Worm (Caenorhabditis elegans) whole organism, late embryonic: ENCODE data around the gene ZK757.1.

Experiments used
- C38D4.7 ChIP-seq: fragments of 200-800 bp; sonication (Bioruptor generic); optimal IDR thresholded peaks from 2 replicates; lab custom pipeline; 2018; ENCODE audit warnings: mild to moderate bottlenecking, missing genetic modification characterization, moderate library complexity, missing compliant biosample characterization
- K02D7.2 ChIP-seq: sonication (generic microtip); optimal IDR thresholded peaks from 2 replicates; lab custom pipeline; 2017; ENCODE audit warnings: mild to moderate bottlenecking, missing genetic modification characterization, missing compliant biosample characterization
- T23F11.4 ChIP-seq: fragments of 200-800 bp; sonication (Bioruptor generic); optimal IDR thresholded peaks from 2 replicates; lab custom pipeline; 2018; ENCODE audit warnings: mild to moderate bottlenecking, missing genetic modification characterization, missing compliant biosample characterization
- ahr-1 ChIP-seq: sonication (generic microtip); optimal IDR thresholded peaks from 2 replicates; lab custom pipeline; 2016; ENCODE audit warnings: missing genetic modification characterization, missing compliant biosample characterization
- ceh-14 ChIP-seq: sonication (generic microtip); optimal IDR thresholded peaks from 2 replicates; lab custom pipeline; 2016; ENCODE audit warnings: missing genotype, missing genetic modification characterization, missing compliant biosample characterization
- ceh-22 ChIP-seq: sonication (generic microtip); optimal IDR thresholded peaks from 2 replicates; lab custom pipeline; 2017; ENCODE audit warnings: missing biosample characterization, missing genetic modification characterization
- ceh-30 ChIP-seq: fragments of 150-350 bp; optimal IDR thresholded peaks from 2 replicates; lab custom pipeline; 2014; ENCODE audit warnings: missing biosample characterization, missing genetic modification characterization
- ceh-34 ChIP-seq: sonication (generic microtip); optimal IDR thresholded peaks from 2 replicates; lab custom pipeline; 2016; ENCODE audit warnings: mild to moderate bottlenecking, missing genetic modification characterization, missing compliant biosample characterization
- ceh-48 ChIP-seq: sonication (generic microtip); optimal IDR thresholded peaks from 2 replicates; lab custom pipeline; 2016; ENCODE audit warnings: missing genetic modification characterization, inconsistent platforms, missing compliant biosample characterization
- ceh-6 ChIP-seq: fragments of 200-800 bp; sonication (Bioruptor generic); optimal IDR thresholded peaks from 2 replicates; lab custom pipeline; 2018; ENCODE audit warnings: mild to moderate bottlenecking, missing genetic modification characterization, missing compliant biosample characterization
- ceh-9 ChIP-seq: sonication (generic microtip); optimal IDR thresholded peaks from 2 replicates; lab custom pipeline; 2016; ENCODE audit warnings: mild to moderate bottlenecking, missing genetic modification characterization, inconsistent platforms, missing compliant biosample characterization
- dmd-4 ChIP-seq: sonication (generic microtip); optimal IDR thresholded peaks from 2 replicates; lab custom pipeline; 2016; ENCODE audit warnings: borderline replicate concordance, missing genetic modification characterization, missing compliant biosample characterization
- elt-2 ChIP-seq: sonication (generic microtip); optimal IDR thresholded peaks from 2 replicates; lab custom pipeline; 2016; ENCODE audit warnings: missing genetic modification reagents, missing genetic modification characterization, missing compliant biosample characterization
- elt-4 ChIP-seq: sonication (generic microtip); optimal IDR thresholded peaks from 2 replicates; lab custom pipeline; 2016; ENCODE audit warnings: missing genetic modification characterization, missing compliant biosample characterization
- ets-4 ChIP-seq: sonication (generic microtip); optimal IDR thresholded peaks from 2 replicates; lab custom pipeline; 2016; ENCODE audit warnings: missing genetic modification characterization, missing compliant biosample characterization
- fax-1 ChIP-seq: sonication (generic microtip); optimal IDR thresholded peaks from 2 replicates; lab custom pipeline; 2016; ENCODE audit warnings: missing genotype, missing genetic modification characterization, missing compliant biosample characterization
- fkh-10 ChIP-seq: fragments of 150-350 bp; optimal IDR thresholded peaks from 2 replicates; lab custom pipeline; 2014; ENCODE audit warnings: missing biosample characterization, missing genetic modification reagents, missing genetic modification characterization
- gmeb-2 ChIP-seq: sonication (generic microtip); optimal IDR thresholded peaks from 2 replicates; lab custom pipeline; 2016; ENCODE audit warnings: missing genetic modification characterization, inconsistent platforms, missing compliant biosample characterization
- hlh-8 ChIP-seq: sonication (generic microtip); optimal IDR thresholded peaks from 2 replicates; lab custom pipeline; 2016; ENCODE audit warnings: missing genotype, missing genetic modification characterization, missing compliant biosample characterization
- lin-11 ChIP-seq: fragments of 200-800 bp; sonication (Bioruptor generic); optimal IDR thresholded peaks from 2 replicates; lab custom pipeline; 2018; ENCODE audit warnings: mild to moderate bottlenecking, missing genetic modification characterization, missing compliant biosample characterization
- mec-3 ChIP-seq: sonication (generic microtip); optimal IDR thresholded peaks from 2 replicates; lab custom pipeline; 2016; ENCODE audit warnings: borderline replicate concordance, missing genetic modification characterization, missing compliant biosample characterization
- nfya-1 ChIP-seq: sonication (generic microtip); optimal IDR thresholded peaks from 2 replicates; lab custom pipeline; 2017; ENCODE audit warnings: missing genetic modification characterization, mild to moderate bottlenecking, missing compliant biosample characterization, antibody characterized with exemption, moderate library complexity
- pag-3 ChIP-seq: sonication (generic microtip); optimal IDR thresholded peaks from 2 replicates; lab custom pipeline; 2016; ENCODE audit warnings: missing compliant biosample characterization, missing genetic modification characterization, borderline replicate concordance
- pat-9 ChIP-seq: fragments of 200-800 bp; sonication (Bioruptor generic); optimal IDR thresholded peaks from 2 replicates; lab custom pipeline; 2018; ENCODE audit warnings: mild to moderate bottlenecking, missing genetic modification characterization, moderate library complexity, missing compliant biosample characterization
- pax-1 ChIP-seq: fragments of 150-350 bp; optimal IDR thresholded peaks from 2 replicates; lab custom pipeline; 2014; ENCODE audit warnings: missing biosample characterization, missing genetic modification characterization
- pha-2 ChIP-seq: sonication (generic microtip); optimal IDR thresholded peaks from 2 replicates; lab custom pipeline; 2017; ENCODE audit warnings: mild to moderate bottlenecking, missing genetic modification characterization, missing compliant biosample characterization
- pqm-1 ChIP-seq: sonication (generic microtip); optimal IDR thresholded peaks from 2 replicates; lab custom pipeline; 2016; ENCODE audit warnings: missing genetic modification characterization, missing compliant biosample characterization
- ref-2 ChIP-seq: sonication (generic microtip); optimal IDR thresholded peaks from 2 replicates; lab custom pipeline; 2016; ENCODE audit warnings: missing genetic modification characterization, missing compliant biosample characterization
- sox-2 ChIP-seq: fragments of 200-800 bp; sonication (Bioruptor generic); IDR thresholded peaks from 2 replicates; pipeline ENCODE4 v1.3.6; 2022; ENCODE audit warnings: missing genetic modification reagents, missing genetic modification characterization, missing compliant biosample characterization
- sox-4 ChIP-seq: sonication (generic microtip); optimal IDR thresholded peaks from 2 replicates; lab custom pipeline; 2017; ENCODE audit warnings: mild to moderate bottlenecking, missing genetic modification characterization, inconsistent platforms, missing compliant biosample characterization
- tbx-2 ChIP-seq: sonication (generic microtip); optimal IDR thresholded peaks from 2 replicates; lab custom pipeline; 2016; ENCODE audit warnings: missing genetic modification characterization, missing compliant biosample characterization
- unc-3 ChIP-seq, 2 experiments: fragments of 200-800 bp in 1 of 2; sonication (Bioruptor generic) in 1 of 2; sonication (generic microtip) in 1 of 2; conservative IDR thresholded peaks in 1 of 2; optimal IDR thresholded peaks in 1 of 2; 2 replicates each; pipeline versions ENCODE4 v1.3.6 to Lab custom; 2016 to 2022; ENCODE audit warnings: missing compliant biosample characterization in 2 of 2, missing genetic modification characterization in 2 of 2, missing genetic modification reagents in 1 of 2
- zip-5 ChIP-seq: sonication (generic microtip); optimal IDR thresholded peaks from 2 replicates; lab custom pipeline; 2016; ENCODE audit warnings: missing genetic modification characterization, missing compliant biosample characterization

Gene ZK757.1

DNA sequence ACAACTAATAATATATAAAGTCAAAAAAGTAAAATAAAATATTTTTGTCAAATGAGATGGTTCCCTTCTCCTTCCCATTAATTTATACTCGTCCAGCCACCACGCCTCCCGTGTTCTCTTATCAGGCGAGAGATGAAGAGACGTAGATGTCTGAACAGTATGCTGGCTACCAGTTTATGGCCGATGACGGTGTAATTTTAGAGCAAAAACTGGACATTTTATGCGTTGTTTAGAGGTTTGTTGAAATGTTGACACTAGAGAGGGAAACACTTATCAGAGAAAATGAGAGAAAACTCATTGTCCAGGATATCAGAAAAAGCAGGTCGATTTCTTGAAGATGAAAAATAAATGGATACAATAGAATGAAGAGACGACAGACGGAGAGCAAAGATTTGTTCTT, 13.8 kb downstream of the ZK757.1 start:
- no peak for TF ChIP-seq ceh-34 (tag; lab: Kevin White, UChicago)
- TF ChIP-seq sox-2 (GFP tag; lab: Robert Waterston, UW) = no peak
- no peak for TF ChIP-seq nfya-1 (tag; lab: Kevin White, UChicago)
- TF ChIP-seq elt-2 (tag; lab: Kevin White, UChicago) = peak; percentile 58
- TF ChIP-seq ceh-22 (tag; lab: Kevin White, UChicago) = no peak
- no peak for TF ChIP-seq unc-3 (GFP tag; conservative IDR thresholded peaks at IDR 0.05; lab: Robert Waterston, UW)
- TF ChIP-seq unc-3 (tag; optimal IDR thresholded peaks at IDR 0.05; lab: Kevin White, UChicago) = no peak
- TF ChIP-seq, all 69 proteins: peak for 1

DNA sequence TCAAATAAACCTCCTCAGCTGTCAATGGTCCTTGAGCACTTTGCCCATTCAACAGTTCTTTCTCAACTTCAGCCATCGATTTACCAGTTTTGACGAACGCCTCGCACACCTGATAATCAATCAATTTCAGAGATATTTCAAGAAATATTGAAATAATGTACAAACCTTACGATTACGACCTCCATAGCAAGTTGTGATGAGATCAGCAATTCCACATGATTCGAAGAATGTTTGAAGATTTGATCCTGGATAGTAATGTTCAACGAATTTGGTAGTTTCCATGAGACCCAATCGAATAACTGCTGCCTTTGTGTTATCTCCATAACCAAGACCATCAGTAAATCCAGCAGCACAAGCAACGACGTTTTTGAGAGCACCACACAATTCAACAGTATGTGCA, 16.0 kb downstream of the ZK757.1 start:
- TF ChIP-seq ceh-48 (tag; lab: Kevin White, UChicago) (no peak), fax-1 (tag; lab: Kevin White, UChicago) (no peak), C38D4.7 (GFP tag; lab: Kevin White, UChicago) (no peak), ets-4 (tag; lab: Kevin White, UChicago) (no peak), sox-4 (tag; lab: Kevin White, UChicago) (no peak), pha-2 (tag; lab: Kevin White, UChicago) (no peak), dmd-4 (tag; lab: Kevin White, UChicago) (no peak), elt-4 (tag; lab: Kevin White, UChicago) (no peak), ref-2 (tag; lab: Kevin White, UChicago) (no peak), gmeb-2 (tag; lab: Kevin White, UChicago) (no peak), T23F11.4 (GFP tag; lab: Kevin White, UChicago) (no peak), K02D7.2 (no peak), zip-5 (no peak), pqm-1 (tag; lab: Kevin White, UChicago) (no peak), lin-11 (tag; lab: Kevin White, UChicago) (no peak), pat-9 (tag; lab: Kevin White, UChicago) (no peak), fkh-10 (GFP tag; lab: Kevin White, UChicago) (no peak)

DNA sequence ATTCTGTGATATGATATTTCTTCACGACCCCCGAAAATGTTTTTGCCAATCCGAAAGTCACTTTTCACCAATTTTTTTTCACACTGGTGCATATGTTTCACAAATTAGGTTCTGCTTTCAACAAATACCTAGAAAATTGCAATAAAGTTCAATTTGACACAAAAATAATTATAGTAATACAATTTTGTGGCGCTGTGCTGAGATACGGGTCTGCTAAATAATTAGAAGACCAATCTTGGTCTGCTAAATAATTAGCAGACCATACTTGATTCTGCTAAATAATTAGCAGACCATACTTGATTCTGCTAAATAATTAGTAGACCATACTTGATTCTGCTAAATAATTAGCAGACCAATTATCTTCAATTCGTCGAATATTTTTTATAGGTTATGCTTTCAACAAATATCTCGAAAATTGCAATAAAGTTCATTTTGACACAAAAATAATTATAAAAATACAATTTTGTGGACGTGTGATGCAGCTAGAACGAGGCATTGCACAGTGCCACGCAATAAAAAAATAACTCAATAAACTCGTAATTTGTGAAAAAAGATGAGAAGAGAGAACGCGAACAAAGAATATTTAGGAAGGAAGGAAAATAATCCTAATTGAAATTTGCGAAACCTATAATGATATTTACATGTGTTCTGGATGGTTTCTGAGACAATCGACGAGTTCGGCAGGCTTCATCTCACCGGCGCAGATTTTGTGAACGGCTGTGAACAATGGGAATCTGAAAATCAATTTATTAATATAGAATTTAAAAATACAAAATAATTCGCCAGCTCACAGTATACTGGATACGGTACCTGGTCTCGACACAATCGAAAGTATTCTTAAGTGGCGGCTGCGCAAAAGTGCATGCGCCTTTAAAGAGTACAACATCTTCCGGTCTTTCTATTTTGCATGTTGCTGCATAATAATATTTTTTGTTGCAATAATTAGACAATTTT, 17.0 kb downstream of the ZK757.1 start:
- no peak for TF ChIP-seq ceh-30 (tag; lab: Kevin White, UChicago)
- TF ChIP-seq pax-1 (tag; lab: Kevin White, UChicago) = no peak
- TF ChIP-seq hlh-8 (tag; lab: Kevin White, UChicago) = no peak
- TF ChIP-seq pha-2 (tag; lab: Kevin White, UChicago) = no peak
- TF ChIP-seq ahr-1 (tag; lab: Kevin White, UChicago) = no peak
- TF ChIP-seq ceh-6 (GFP tag; lab: Kevin White, UChicago) = no peak
- TF ChIP-seq ceh-9 = no peak

DNA sequence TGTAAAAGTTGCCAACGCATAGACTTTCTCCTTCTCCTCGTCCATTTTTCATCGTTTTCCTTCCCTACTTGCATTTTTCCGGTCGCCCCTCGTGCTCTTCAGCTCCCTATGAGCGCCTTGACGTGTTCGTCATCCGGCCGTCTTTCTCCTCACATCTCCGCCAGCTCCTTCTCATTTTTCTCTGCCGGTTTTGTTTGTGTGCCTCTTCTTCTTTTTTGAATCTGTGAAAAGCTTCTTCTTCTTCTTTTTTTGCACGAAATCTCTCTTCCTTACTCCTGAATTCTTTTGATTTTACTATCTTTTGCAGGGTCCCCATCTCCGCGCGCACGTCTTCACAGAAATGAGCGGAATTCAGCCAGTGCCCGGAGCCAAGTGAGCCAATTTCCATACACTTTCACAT, 19.4 kb downstream of the ZK757.1 start, which contains the start of gene K11H3.3:
Gene K11H3.3, plus strand, starts transcription at position 308 of the 400 bp plus-strand sequence.
- no peak for TF ChIP-seq mec-3 (tag; lab: Kevin White, UChicago)
- no peak for TF ChIP-seq dmd-4 (tag; lab: Kevin White, UChicago)
- TF ChIP-seq ceh-14 = no peak
- TF ChIP-seq pag-3 (tag; lab: Kevin White, UChicago) = no peak
- no peak for TF ChIP-seq tbx-2
- TF ChIP-seq, all 69 proteins: peak for 0
